Fruit fly (Drosophila melanogaster) whole organism, wandering third instar larva: ENCODE data around the gene Rip11.
A peak's percentile ranks its signal among the peaks of the same experiment; 100 is the strongest.

ENCODE experiments used
- CG32264 ChIP-seq: fragments of 200-800 bp; sonication (Bioruptor generic); optimal IDR thresholded peaks from 2 replicates; lab custom pipeline; 2016; ENCODE audit warnings: missing biosample characterization, missing genetic modification characterization
- Hr83 ChIP-seq: fragments of 200-300 bp; sonication (Bioruptor generic); optimal IDR thresholded peaks from 2 replicates; lab custom pipeline; 2016; ENCODE audit warnings: missing biosample characterization, mild to moderate bottlenecking, missing genetic modification characterization, moderate library complexity; ENCODE audit not compliant: poor library complexity, severe bottlenecking
- Mio ChIP-seq: sonication (Bioruptor generic); optimal IDR thresholded peaks from 2 replicates; lab custom pipeline; 2016; ENCODE audit warnings: missing biosample characterization, missing genetic modification characterization
- brk ChIP-seq: fragments of 200-800 bp; sonication (Bioruptor generic); optimal IDR thresholded peaks from 2 replicates; lab custom pipeline; 2016; ENCODE audit warnings: missing biosample characterization, mild to moderate bottlenecking, missing genetic modification characterization
- foxo ChIP-seq, 2 experiments: fragments of 200-800 bp; sonication (Bioruptor generic); optimal IDR thresholded peaks; 2 replicates in 1 of 2; 3 replicates in 1 of 2; lab custom pipeline; 2016 to 2017; ENCODE audit warnings: missing biosample characterization in 2 of 2, missing genetic modification characterization in 2 of 2
- fru ChIP-seq: fragments of 200-800 bp; sonication (Bioruptor generic); optimal IDR thresholded peaks from 3 replicates; lab custom pipeline; 2016; ENCODE audit warnings: missing biosample characterization, mild to moderate bottlenecking, missing genetic modification characterization
- pan ChIP-seq: fragments of >200 bp; optimal IDR thresholded peaks from 2 replicates; lab custom pipeline; 2017
- sage ChIP-seq: fragments of 200-800 bp; sonication (Bioruptor generic); optimal IDR thresholded peaks from 2 replicates; lab custom pipeline; 2016; ENCODE audit warnings: missing biosample characterization, mild to moderate bottlenecking, missing genetic modification characterization
- tai ChIP-seq: sonication (Bioruptor generic); optimal IDR thresholded peaks from 2 replicates; lab custom pipeline; 2016; ENCODE audit warnings: missing biosample characterization, missing genetic modification characterization
- woc ChIP-seq: sonication (Bioruptor generic); optimal IDR thresholded peaks from 2 replicates; lab custom pipeline; 2016; ENCODE audit warnings: missing biosample characterization, mild to moderate bottlenecking, missing genetic modification characterization

- TF ChIP-seq CG32264 (no peak), Hr83 (GFP tag; lab: Kevin White, UChicago) (no peak), pan (lab: Kevin White, UChicago) (no peak), sage (GFP tag; lab: Kevin White, UChicago) (no peak), woc (GFP tag; lab: Kevin White, UChicago) (peak; percentile 9), Mio (GFP tag; lab: Kevin White, UChicago) (no peak), foxo (GFP tag; optimal IDR thresholded peaks at IDR 0.05; lab: Kevin White, UChicago) (peak in 1 of 2 experiments; percentile 90), fru (GFP tag; lab: Kevin White, UChicago) (peak; percentile 85), brk (GFP tag; lab: Kevin White, UChicago) (no peak), tai (GFP tag; lab: Kevin White, UChicago) (no peak)
These were observed 2.6 kb downstream of the Rip11 start for dm6 chrX:18644890-18645289.
